Fruit fly (Drosophila melanogaster) whole organism, embryonic: ENCODE results near the gene CG4661.

Experiments
- Bdp1 ChIP-seq: fragments of 200-800 bp; sonication (Bioruptor generic); optimal IDR thresholded peaks from 3 replicates; lab custom pipeline; 2016; ENCODE audit warnings: missing biosample characterization, missing genetic modification characterization
- BtbVII ChIP-seq: fragments of 200-800 bp; sonication (Bioruptor generic); optimal IDR thresholded peaks from 3 replicates; lab custom pipeline; 2017; ENCODE audit warnings: missing biosample characterization, mild to moderate bottlenecking, missing genetic modification characterization
- CG10147 ChIP-seq: fragments of 200-800 bp; sonication (Bioruptor generic); optimal IDR thresholded peaks from 2 replicates; lab custom pipeline; 2019; ENCODE audit warnings: missing biosample characterization, mild to moderate bottlenecking, missing genetic modification characterization, moderate library complexity
- CG10565 ChIP-seq: fragments of 200-800 bp; sonication (Bioruptor generic); optimal IDR thresholded peaks from 3 replicates; lab custom pipeline; 2016; ENCODE audit warnings: missing biosample characterization, mild to moderate bottlenecking, missing genetic modification characterization
- CG11504 ChIP-seq: fragments of 200-800 bp; sonication (Bioruptor generic); optimal IDR thresholded peaks from 3 replicates; lab custom pipeline; 2019; ENCODE audit warnings: missing biosample characterization, mild to moderate bottlenecking, missing genetic modification characterization, moderate library complexity
- CG13424 ChIP-seq: fragments of 200-800 bp; sonication (Bioruptor generic); optimal IDR thresholded peaks from 2 replicates; lab custom pipeline; 2019; ENCODE audit warnings: missing biosample characterization, mild to moderate bottlenecking, missing genetic modification characterization, moderate library complexity
- CG13894 ChIP-seq: fragments of 200-800 bp; sonication (Bioruptor generic); optimal IDR thresholded peaks from 3 replicates; lab custom pipeline; 2018; ENCODE audit warnings: missing biosample characterization, mild to moderate bottlenecking, missing genetic modification characterization, moderate library complexity
- CG14667 ChIP-seq: fragments of 200-800 bp; sonication (Bioruptor generic); IDR thresholded peaks from 2 replicates; pipeline ENCODE4 v1.3.6; 2022; ENCODE audit warnings: missing biosample characterization, missing genetic modification characterization
- CG15514 ChIP-seq: fragments of 200-800 bp; sonication (Bioruptor generic); optimal IDR thresholded peaks from 3 replicates; lab custom pipeline; 2017; ENCODE audit warnings: missing biosample characterization, missing genetic modification characterization, mild to moderate bottlenecking, moderate library complexity, missing genetic modification reagents
- CG1602 ChIP-seq: fragments of 200-800 bp; sonication (Bioruptor generic); optimal IDR thresholded peaks from 3 replicates; lab custom pipeline; 2016; ENCODE audit warnings: missing biosample characterization, missing genetic modification characterization
- CG16813 ChIP-seq: fragments of 200-800 bp; sonication (Bioruptor generic); IDR thresholded peaks from 3 replicates; pipeline ENCODE4 v1.3.6; 2022; ENCODE audit warnings: missing biosample characterization, missing genetic modification characterization; ENCODE audit not compliant: partially characterized antibody
- CG17186 ChIP-seq: fragments of 200-800 bp; sonication (Bioruptor generic); optimal IDR thresholded peaks from 3 replicates; lab custom pipeline; 2017; ENCODE audit warnings: missing biosample characterization, missing genetic modification reagents, missing genetic modification characterization
- CG17328 ChIP-seq: fragments of 200-800 bp; sonication (Bioruptor generic); IDR thresholded peaks from 2 replicates; pipeline ENCODE4 v1.3.6; 2022; ENCODE audit warnings: missing biosample characterization, missing genetic modification characterization
- CG17359 ChIP-seq: fragments of 200-800 bp; sonication (Bioruptor generic); optimal IDR thresholded peaks from 3 replicates; lab custom pipeline; 2018; ENCODE audit warnings: missing biosample characterization, mild to moderate bottlenecking, missing genetic modification characterization, moderate library complexity
- CG18599 ChIP-seq: fragments of 200-800 bp; sonication (Bioruptor generic); optimal IDR thresholded peaks from 3 replicates; lab custom pipeline; 2017; ENCODE audit warnings: missing biosample characterization, missing genetic modification characterization, mild to moderate bottlenecking, moderate library complexity, missing genetic modification reagents
- CG3281 ChIP-seq: fragments of 200-800 bp; sonication (Bioruptor generic); optimal IDR thresholded peaks from 3 replicates; lab custom pipeline; 2017; ENCODE audit warnings: missing biosample characterization, mild to moderate bottlenecking, missing genetic modification characterization
- CG33213 ChIP-seq: fragments of 200-800 bp; sonication (Bioruptor generic); optimal IDR thresholded peaks from 3 replicates; lab custom pipeline; 2016; ENCODE audit warnings: missing biosample characterization, missing genetic modification characterization
- CG34376 ChIP-seq: fragments of 200-800 bp; sonication (Bioruptor generic); optimal IDR thresholded peaks from 2 replicates; lab custom pipeline; 2018; ENCODE audit warnings: missing biosample characterization, mild to moderate bottlenecking, missing genetic modification characterization
- CG3847 ChIP-seq: fragments of 200-800 bp; sonication (Bioruptor generic); IDR thresholded peaks from 2 replicates; pipeline ENCODE4 v1.3.6; 2022; ENCODE audit warnings: missing biosample characterization, missing genetic modification characterization
- CG4617 ChIP-seq: fragments of 200-800 bp; sonication (Bioruptor generic); optimal IDR thresholded peaks from 3 replicates; lab custom pipeline; 2016; ENCODE audit warnings: missing biosample characterization, missing genetic modification characterization, borderline replicate concordance
- CG4820 ChIP-seq: fragments of 200-800 bp; sonication (Bioruptor generic); optimal IDR thresholded peaks from 3 replicates; lab custom pipeline; 2016; ENCODE audit warnings: missing biosample characterization, missing genetic modification characterization
- CG7839 ChIP-seq: fragments of 200-800 bp; sonication (Bioruptor generic); optimal IDR thresholded peaks from 3 replicates; lab custom pipeline; 2018; ENCODE audit warnings: missing biosample characterization, mild to moderate bottlenecking, missing genetic modification characterization, moderate library complexity
- CG8478 ChIP-seq: fragments of >200 bp; optimal IDR thresholded peaks from 2 replicates; lab custom pipeline; 2018
- CG8944 ChIP-seq: fragments of 200-800 bp; sonication (Bioruptor generic); optimal IDR thresholded peaks from 3 replicates; lab custom pipeline; 2016; ENCODE audit warnings: missing biosample characterization, missing genetic modification characterization
- CoRest ChIP-seq: fragments of 200-800 bp; sonication (Bioruptor generic); optimal IDR thresholded peaks from 3 replicates; lab custom pipeline; 2018; ENCODE audit warnings: missing biosample characterization, mild to moderate bottlenecking, missing genetic modification characterization, moderate library complexity
- Fer3 ChIP-seq: fragments of 200-800 bp; sonication (Bioruptor generic); optimal IDR thresholded peaks from 2 replicates; lab custom pipeline; 2018; ENCODE audit warnings: missing biosample characterization, mild to moderate bottlenecking, missing genetic modification characterization, moderate library complexity
- Hr51 ChIP-seq, 2 experiments: fragments of 200-800 bp; sonication (Bioruptor generic); optimal IDR thresholded peaks; 2 replicates in 1 of 2; 3 replicates in 1 of 2; lab custom pipeline; 2016 to 2018; ENCODE audit warnings: missing biosample characterization in 2 of 2, missing genetic modification characterization in 2 of 2, mild to moderate bottlenecking in 1 of 2, moderate library complexity in 1 of 2
- Med ChIP-seq: fragments of 200-800 bp; sonication (Bioruptor generic); peaks from one replicate; lab custom pipeline; 2016; ENCODE audit warnings: missing biosample characterization, missing genetic modification characterization, mild to moderate bottlenecking, inconsistent platforms, moderate library complexity
- Meics ChIP-seq: fragments of 200-800 bp; sonication (Bioruptor generic); optimal IDR thresholded peaks from 2 replicates; lab custom pipeline; 2017; ENCODE audit warnings: missing biosample characterization, mild to moderate bottlenecking, missing genetic modification characterization
- Nf-YC ChIP-seq: fragments of 200-800 bp; optimal IDR thresholded peaks from 3 replicates; lab custom pipeline; 2019; ENCODE audit warnings: missing biosample characterization, mild to moderate bottlenecking, missing genetic modification characterization, moderate library complexity
- Rfx ChIP-seq: fragments of 200-800 bp; sonication (Bioruptor generic); IDR thresholded peaks from 2 replicates; pipeline ENCODE4 v1.3.6; 2022; ENCODE audit warnings: missing biosample characterization, missing genetic modification characterization
- Sox100B ChIP-seq: fragments of 200-800 bp; sonication (Bioruptor generic); optimal IDR thresholded peaks from 3 replicates; lab custom pipeline; 2018; ENCODE audit warnings: missing biosample characterization, mild to moderate bottlenecking, missing genetic modification characterization
- Sry-δ ChIP-seq: fragments of 200-800 bp; sonication (Bioruptor generic); optimal IDR thresholded peaks from 2 replicates; lab custom pipeline; 2016; ENCODE audit warnings: missing biosample characterization, missing genetic modification characterization
- Stat92E ChIP-seq, 3 experiments: fragments of >200 bp in 2 of 3; fragments of 200-800 bp in 1 of 3; sonication (Bioruptor generic) in 1 of 3; optimal IDR thresholded peaks; 2 replicates each; lab custom pipeline; 2017 to 2019; ENCODE audit warnings: missing biosample characterization in 3 of 3, missing genetic modification characterization in 3 of 3, mild to moderate bottlenecking in 1 of 3, moderate library complexity in 1 of 3
- abd-A ChIP-seq: fragments of 200-800 bp; sonication (Bioruptor generic); optimal IDR thresholded peaks from 3 replicates; lab custom pipeline; 2019; ENCODE audit warnings: missing biosample characterization, mild to moderate bottlenecking, missing genetic modification characterization, moderate library complexity
- bab2 ChIP-seq: fragments of 200-800 bp; sonication (Bioruptor generic); optimal IDR thresholded peaks from 2 replicates; lab custom pipeline; 2016; ENCODE audit warnings: missing biosample characterization, missing genetic modification characterization
- cad ChIP-seq: fragments of >200 bp; optimal IDR thresholded peaks from 2 replicates; lab custom pipeline; 2017; ENCODE audit warnings: missing biosample characterization, missing genetic modification characterization
- en ChIP-seq: fragments of 200-800 bp; sonication (Bioruptor generic); optimal IDR thresholded peaks from 2 replicates; lab custom pipeline; 2016; ENCODE audit warnings: missing biosample characterization, missing genetic modification characterization
- grau ChIP-seq: fragments of 200-800 bp; optimal IDR thresholded peaks from 3 replicates; lab custom pipeline; 2019; ENCODE audit warnings: missing biosample characterization, mild to moderate bottlenecking, missing genetic modification characterization, moderate library complexity
- grn ChIP-seq: fragments of 200-800 bp; sonication (Bioruptor generic); optimal IDR thresholded peaks from 3 replicates; lab custom pipeline; 2017; ENCODE audit warnings: missing biosample characterization, missing genetic modification characterization
- gro ChIP-seq: fragments of 200-800 bp; sonication (Bioruptor generic); optimal IDR thresholded peaks from 2 replicates; lab custom pipeline; 2016; ENCODE audit warnings: missing biosample characterization, missing genetic modification characterization
- klu ChIP-seq: fragments of 200-800 bp; sonication (Bioruptor generic); IDR thresholded peaks from 2 replicates; pipeline ENCODE4 v1.3.6; 2022; ENCODE audit warnings: missing biosample characterization, missing genetic modification characterization
- lab ChIP-seq: fragments of 200-800 bp; sonication (Bioruptor generic); optimal IDR thresholded peaks from 3 replicates; lab custom pipeline; 2017; ENCODE audit warnings: missing biosample characterization, missing genetic modification characterization, mild to moderate bottlenecking, moderate library complexity, missing genetic modification reagents
- lmd ChIP-seq: fragments of 200-800 bp; sonication (Bioruptor generic); IDR thresholded peaks from 2 replicates; pipeline ENCODE4 v1.3.6; 2022; ENCODE audit warnings: missing biosample characterization, missing genetic modification characterization
- mirr ChIP-seq: fragments of 200-800 bp; sonication (Bioruptor generic); optimal IDR thresholded peaks from 3 replicates; lab custom pipeline; 2018; ENCODE audit warnings: missing biosample characterization, mild to moderate bottlenecking, missing genetic modification characterization
- nau ChIP-seq: fragments of 200-800 bp; sonication (Bioruptor generic); optimal IDR thresholded peaks from 3 replicates; lab custom pipeline; 2017; ENCODE audit warnings: missing biosample characterization, mild to moderate bottlenecking, missing genetic modification characterization, missing genetic modification reagents
- rib ChIP-seq: fragments of 200-800 bp; sonication (Bioruptor generic); IDR thresholded peaks from 2 replicates; pipeline ENCODE4 v1.3.6; 2022; ENCODE audit warnings: missing biosample characterization, missing genetic modification characterization
- row ChIP-seq: fragments of 200-800 bp; sonication (Bioruptor generic); IDR thresholded peaks from 3 replicates; pipeline ENCODE4 v1.3.6; 2022; ENCODE audit warnings: missing biosample characterization, missing genetic modification characterization
- sima ChIP-seq: fragments of 200-800 bp; sonication (Bioruptor generic); optimal IDR thresholded peaks from 2 replicates; lab custom pipeline; 2016; ENCODE audit warnings: missing biosample characterization, missing genetic modification characterization
- sug ChIP-seq: fragments of 200-800 bp; optimal IDR thresholded peaks from 2 replicates; lab custom pipeline; 2019; ENCODE audit warnings: missing biosample characterization, mild to moderate bottlenecking, missing genetic modification characterization, moderate library complexity

CG4661 gene

dm6 chrX:12886543-12886942 is 29.0 kb upstream of the CG4661 start (continued):
- TF ChIP-seq Bdp1 (GFP tag; lab: Kevin White, UChicago) = no peak
- TF ChIP-seq Stat92E (GFP tag; optimal IDR thresholded peaks at IDR 0.05; lab: Kevin White, UChicago) = no peak
- TF ChIP-seq CG17359 (tag; lab: Kevin White, UChicago) = no peak
- TF ChIP-seq gro (GFP tag; lab: Kevin White, UChicago) = no peak
- TF ChIP-seq Meics = peak; percentile 34
- no peak for TF ChIP-seq Nf-YC
- TF ChIP-seq CG3281 (GFP tag; lab: Kevin White, UChicago) = peak; percentile 33
- TF ChIP-seq CG15514 = peak; percentile 44
- TF ChIP-seq CG4820 = no peak
- peak; percentile 40 for TF ChIP-seq BtbVII (GFP tag; lab: Kevin White, UChicago)
- no peak for TF ChIP-seq cad (GFP tag; lab: Kevin White, UChicago)
- TF ChIP-seq bab2 = no peak
- no peak for TF ChIP-seq CG16813 (GFP tag; lab: Robert Waterston, UW)
- TF ChIP-seq CG10565 (GFP tag; lab: Kevin White, UChicago) = no peak
- TF ChIP-seq mirr (GFP tag; lab: Kevin White, UChicago) = peak; percentile 50
- TF ChIP-seq Med (GFP tag; lab: Kevin White, UChicago) = peak; percentile 51
- 0 out of 2 replicates have a peak, but pooled peaks have one; percentile 41 for TF ChIP-seq rib (GFP tag; lab: Robert Waterston, UW)
- TF ChIP-seq sug (tag; lab: Kevin White, UChicago) = peak; percentile 15
- TF ChIP-seq lab (GFP tag; lab: Kevin White, UChicago) = peak; percentile 64
- peak; percentile 56; the same call in 1 of the 2 replicates for TF ChIP-seq Rfx (GFP tag; lab: Robert Waterston, UW)

dm6 chrX:12869850-12870249 is 12.3 kb upstream of the CG4661 start:
- TF ChIP-seq grn (no peak), CoRest (peak; percentile 30), CG3847 (GFP tag; lab: Robert Waterston, UW) (no peak), en (no peak), CG4617 (GFP tag; lab: Kevin White, UChicago) (no peak), nau (GFP tag; lab: Kevin White, UChicago) (no peak), klu (GFP tag; lab: Robert Waterston, UW) (no peak), CG14667 (GFP tag; lab: Robert Waterston, UW) (no peak), CG13894 (peak; percentile 13), grau (tag; lab: Kevin White, UChicago) (peak; percentile 52), CG8478 (lab: Kevin White, UChicago) (no peak), Hr51 (GFP tag; optimal IDR thresholded peaks at IDR 0.05; lab: Kevin White, UChicago) (peak in 1 of 2 experiments; percentile 52), CG8944 (no peak), CG7839 (peak; percentile 53), CG33213 (GFP tag; lab: Kevin White, UChicago) (no peak), CG17186 (GFP tag; lab: Kevin White, UChicago) (no peak), Sry-δ (GFP tag; lab: Kevin White, UChicago) (no peak), CG10147 (peak; percentile 28), CG34376 (GFP tag; lab: Kevin White, UChicago) (no peak), CG1602 (GFP tag; lab: Kevin White, UChicago) (no peak), CG17328 (GFP tag; lab: Robert Waterston, UW) (no peak), abd-A (tag; lab: Kevin White, UChicago) (peak; percentile 20), CG11504 (tag; lab: Kevin White, UChicago) (peak; percentile 54), row (peak; percentile 66), Sox100B (GFP tag; lab: Kevin White, UChicago) (peak; percentile 11), Fer3 (tag; lab: Kevin White, UChicago) (peak; percentile 19), CG13424 (peak; percentile 31), lmd (GFP tag; lab: Robert Waterston, UW) (no peak), sima (GFP tag; lab: Kevin White, UChicago) (no peak), CG3281 (GFP tag; lab: Kevin White, UChicago) (peak; percentile 24), CG18599 (GFP tag; lab: Kevin White, UChicago) (peak; percentile 75)
